Worm (Caenorhabditis elegans) whole organism, midembryonic: ENCODE measurements around the gene fmo-2.

ENCODE experiments used
- T22C8.4 ChIP-seq: fragments of 200-800 bp; sonication (Bioruptor generic); IDR thresholded peaks from 2 replicates; pipeline ENCODE4 v1.3.6; 2022; ENCODE audit warnings: missing genetic modification characterization, missing compliant biosample characterization
- flt-1 ChIP-seq: fragments of 200-800 bp; sonication (Bioruptor generic); IDR thresholded peaks from 2 replicates; pipeline ENCODE4 v1.3.6; 2022; ENCODE audit warnings: missing genetic modification characterization, missing compliant biosample characterization
- tab-1 ChIP-seq: fragments of 200-800 bp; sonication (Bioruptor generic); IDR thresholded peaks from 2 replicates; pipeline ENCODE4 v1.3.6; 2022; ENCODE audit warnings: missing genetic modification characterization, missing compliant biosample characterization
- ztf-23 ChIP-seq: fragments of 200-800 bp; sonication (Bioruptor generic); IDR thresholded peaks from 2 replicates; pipeline ENCODE4 v1.3.6; 2022; ENCODE audit warnings: missing genetic modification reagents, missing genetic modification characterization, missing compliant biosample characterization

DNA sequence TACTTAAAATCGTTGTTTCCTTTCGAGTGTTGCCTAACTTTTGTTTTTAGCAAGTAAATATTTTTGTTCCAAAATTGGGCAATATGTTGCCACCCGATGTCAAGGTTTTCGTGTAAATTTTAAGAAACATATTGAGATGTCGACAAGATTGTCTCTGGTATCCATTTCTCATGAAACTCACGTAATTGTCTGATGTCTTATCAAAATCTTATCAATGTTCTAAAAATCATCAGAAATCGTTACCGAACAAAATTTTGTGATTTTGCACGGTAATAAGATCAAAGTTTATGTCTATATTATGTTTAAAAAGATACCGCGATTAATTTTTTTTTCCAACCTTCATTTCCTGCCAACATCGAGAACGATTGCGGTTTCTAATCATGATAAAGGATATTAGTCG, 16.7 kb downstream of the fmo-2 start:
- no peak for TF ChIP-seq flt-1 (GFP tag; lab: Robert Waterston, UW)
- no peak for TF ChIP-seq T22C8.4 (GFP tag; lab: Robert Waterston, UW)
- no peak for TF ChIP-seq ztf-23
- no peak for TF ChIP-seq tab-1 (GFP tag; lab: Robert Waterston, UW)
